Fruit fly (Drosophila melanogaster): ENCODE results near the gene Rab3-GEF.

DNA sequence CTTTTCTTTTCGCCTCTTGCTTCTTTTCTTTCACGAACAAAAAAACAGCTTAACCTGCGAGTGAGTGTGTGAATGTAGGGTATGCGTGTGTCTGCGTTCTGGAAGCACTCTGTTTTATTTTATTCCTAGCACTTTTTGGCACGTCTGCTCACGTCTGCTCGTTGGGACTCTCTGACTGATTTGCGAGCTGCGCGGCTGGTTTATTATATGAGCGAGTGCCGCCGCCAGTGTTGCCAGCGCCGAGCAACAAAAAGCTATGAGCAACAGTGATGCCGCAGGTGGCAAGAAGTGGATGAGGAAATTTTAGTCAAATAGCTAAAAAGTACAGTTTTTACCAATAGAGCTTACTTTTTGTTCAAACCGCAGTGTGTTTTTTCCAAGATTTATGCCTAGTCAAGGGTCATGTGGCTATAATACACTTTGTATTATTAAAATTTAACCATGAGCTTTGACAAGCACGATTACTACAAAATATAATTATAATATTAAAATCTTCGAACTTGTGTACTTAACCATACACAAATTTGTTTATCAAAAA, 13.4 kb upstream of the Rab3-GEF start, which contains the start of gene Lsd-2:
- no peak for TF ChIP-seq usp (GFP tag; optimal IDR thresholded peaks at IDR 0.05)
- no peak for TF ChIP-seq psq (optimal IDR thresholded peaks at IDR 0.05)
- no peak for TF ChIP-seq Dll (optimal IDR thresholded peaks at IDR 0.05)
- no peak for TF ChIP-seq pan (optimal IDR thresholded peaks at IDR 0.05)
- no peak for TF ChIP-seq CG8478 (optimal IDR thresholded peaks at IDR 0.05)
